Worm (Caenorhabditis elegans): ENCODE results near the gene E02H1.6.

ce11 chrII:9619995-9620535, 23.6 kb downstream of the E02H1.6 start:
- TF ChIP-seq unc-39 (tag; optimal IDR thresholded peaks at IDR 0.05) = no peak
- no peak for TF ChIP-seq arid-1 (GFP tag; conservative IDR thresholded peaks at IDR 0.05)
- no peak for TF ChIP-seq snpc-4 (tag; optimal IDR thresholded peaks at IDR 0.05)
- TF ChIP-seq skn-1 (tag; optimal IDR thresholded peaks at IDR 0.05) = no peak
- TF ChIP-seq aly-2 (tag; optimal IDR thresholded peaks at IDR 0.05) = no peak
- peak; percentile 66 for TF ChIP-seq nhr-28 (tag; optimal IDR thresholded peaks at IDR 0.05)
- TF ChIP-seq ama-1 (optimal IDR thresholded peaks at IDR 0.05) = peak; percentile 6
- TF ChIP-seq tra-1 (GFP tag; IDR thresholded peaks at IDR 0.05) = no peak
- TF ChIP-seq zag-1 (tag; optimal IDR thresholded peaks at IDR 0.05) = no peak
- TF ChIP-seq tag-97 (GFP tag; IDR thresholded peaks at IDR 0.05) = no peak
- TF ChIP-seq lin-13 (GFP tag; optimal IDR thresholded peaks at IDR 0.05) = no peak
- TF ChIP-seq T20F7.1 (GFP tag; optimal IDR thresholded peaks at IDR 0.05) = no peak
- TF ChIP-seq lin-15B (tag; optimal IDR thresholded peaks at IDR 0.05) = no peak
- peak; percentile 35 for TF ChIP-seq nhr-48 (tag; optimal IDR thresholded peaks at IDR 0.05)
